Worm (Caenorhabditis elegans): Measurements from ENCODE around the gene nekl-4.

The nekl-4 gene

ce11 chrIII:5508669-5509068, 8.7 kb downstream of the nekl-4 start, which contains the start of gene D1044.7:
Gene D1044.7 (minus strand): TSS chrIII:5508769.
- no peak for TF ChIP-seq D1046.2 (GFP tag; IDR thresholded peaks at IDR 0.05)
- peak in 1 of 2 experiments; percentile 63 for TF ChIP-seq unc-62 (GFP tag; optimal IDR thresholded peaks at IDR 0.05 in 1 of 2)
- no peak for TF ChIP-seq unc-62 (tag; optimal IDR thresholded peaks at IDR 0.05)

DNA sequence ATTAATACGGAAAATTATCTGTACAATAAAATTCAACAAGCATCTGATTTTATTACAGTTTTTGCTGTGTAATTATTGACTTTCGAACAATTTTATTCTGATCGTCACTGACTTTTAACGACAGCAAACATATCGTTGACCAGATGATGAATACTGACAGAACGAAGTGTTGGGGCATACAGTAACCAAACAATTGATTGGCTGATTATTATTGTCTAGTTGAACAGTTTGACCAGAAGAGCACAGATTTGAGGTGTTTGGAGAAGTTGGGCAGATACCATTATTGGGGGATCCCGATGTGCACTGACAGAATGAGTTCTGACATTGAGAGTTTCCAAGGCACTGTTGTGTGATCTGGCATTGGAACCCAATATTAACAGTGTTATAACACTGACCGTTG, 10.4 kb downstream of the nekl-4 start:
- TF ChIP-seq nhr-25 (tag; optimal IDR thresholded peaks at IDR 0.05; ENCODE audit: borderline replicate concordance, insufficient read depth) (no peak), zip-2 (tag; optimal IDR thresholded peaks at IDR 0.05) (no peak)

DNA sequence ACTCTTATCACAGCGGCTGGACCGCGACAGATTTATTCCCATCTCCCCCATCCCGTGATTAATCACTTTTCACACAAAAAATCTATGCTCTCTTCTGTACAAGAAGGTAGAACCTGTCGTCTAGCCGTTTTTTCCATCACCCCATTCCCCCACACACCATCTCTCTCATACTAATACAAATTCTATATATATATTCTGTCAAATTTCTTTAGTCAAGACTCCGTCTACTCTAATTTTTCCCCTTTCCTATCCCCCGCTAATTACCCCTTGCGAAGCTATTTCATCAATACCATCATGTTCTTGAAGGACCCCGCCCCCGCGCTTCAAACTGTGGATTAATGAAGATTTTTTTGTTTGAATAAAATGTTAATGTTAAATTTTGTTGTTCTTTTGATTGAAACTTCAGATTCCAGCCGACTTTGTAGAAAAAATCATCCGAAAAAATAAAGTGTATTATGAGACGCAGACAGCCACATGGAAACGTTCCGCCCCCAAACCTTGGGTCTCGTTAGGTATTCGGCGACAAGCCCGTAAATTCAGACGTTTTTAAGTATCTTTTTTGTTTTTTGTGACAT, 11.2 kb downstream of the nekl-4 start:
- TF ChIP-seq ctbp-1 (GFP tag; IDR thresholded peaks at IDR 0.05) (no peak), hlh-11 (tag; optimal IDR thresholded peaks at IDR 0.05) (peak; percentile 18), nhr-6 (tag; optimal IDR thresholded peaks at IDR 0.05) (no peak), ces-1 (GFP tag; optimal IDR thresholded peaks at IDR 0.05) (no peak), daf-19 (GFP tag; conservative IDR thresholded peaks at IDR 0.05) (no peak), mes-2 (tag; optimal IDR thresholded peaks at IDR 0.05; ENCODE audit: poor library complexity, severe bottlenecking) (peak; percentile 32), lin-15B (tag; optimal IDR thresholded peaks at IDR 0.05) (no peak), lsy-2 (tag; optimal IDR thresholded peaks at IDR 0.05) (peak in 1 of 2 experiments; percentile 52), daf-16 (GFP tag; optimal IDR thresholded peaks at IDR 0.05) (no peak), daf-16 (tag; optimal IDR thresholded peaks at IDR 0.05) (peak; percentile 32), lin-13 (GFP tag; optimal IDR thresholded peaks at IDR 0.05) (peak; percentile 61), vab-7 (GFP tag; IDR thresholded peaks at IDR 0.05) (no peak), dve-1 (tag; optimal IDR thresholded peaks at IDR 0.05; ENCODE audit: insufficient read depth) (no peak), mxl-2 (GFP tag; conservative IDR thresholded peaks at IDR 0.05) (no peak; the same call in 1 of the 2 replicates), nhr-10 (tag; optimal IDR thresholded peaks at IDR 0.05) (peak; percentile 76), nhr-102 (tag; optimal IDR thresholded peaks at IDR 0.05) (peak; percentile 44), zfp-3 (GFP tag; conservative IDR thresholded peaks at IDR 0.05) (peak; percentile 88; the same call in 1 of the 2 replicates), T26A8.4 (GFP tag; IDR thresholded peaks at IDR 0.05) (peak; percentile 76), aha-1 (tag) (peak; percentile 99), dmd-6 (GFP tag; IDR thresholded peaks at IDR 0.05) (peak; percentile 7; the same call in 1 of the 2 replicates), php-3 (GFP tag; IDR thresholded peaks at IDR 0.05) (peak; percentile 38), saeg-2 (GFP tag; IDR thresholded peaks at IDR 0.05) (0 out of 2 replicates have a peak, but pooled peaks have one; percentile 11), tra-1 (GFP tag; IDR thresholded peaks at IDR 0.05) (0 out of 2 replicates have a peak, but pooled peaks have one; percentile 51), mep-1 (tag; optimal IDR thresholded peaks at IDR 0.05) (peak; percentile 11), dmd-8 (GFP tag; IDR thresholded peaks at IDR 0.05) (0 out of 2 replicates have a peak, but pooled peaks have one; percentile 33), fkh-10 (GFP tag; optimal IDR thresholded peaks at IDR 0.05) (no peak), arid-1 (GFP tag; conservative IDR thresholded peaks at IDR 0.05) (peak; percentile 53; the same call in 1 of the 2 replicates), lim-7 (GFP tag; IDR thresholded peaks at IDR 0.05) (peak; percentile 43; the same call in 1 of the 2 replicates), T20F7.1 (GFP tag; optimal IDR thresholded peaks at IDR 0.05) (peak; percentile 67), sdz-12 (GFP tag; optimal IDR thresholded peaks at IDR 0.05) (peak; percentile 10), dmd-9 (GFP tag; IDR thresholded peaks at IDR 0.05) (peak; percentile 50; the same call in 1 of the 2 replicates), nhr-42 (GFP tag; IDR thresholded peaks at IDR 0.05) (peak; percentile 27; the same call in 1 of the 2 replicates), ztf-11 (tag; optimal IDR thresholded peaks at IDR 0.05) (no peak), hlh-30 (tag; optimal IDR thresholded peaks at IDR 0.05; ENCODE audit: insufficient read depth) (peak; percentile 44), ama-1 (optimal IDR thresholded peaks at IDR 0.05) (peak; percentile 86), nhr-111 (GFP tag; optimal IDR thresholded peaks at IDR 0.05) (peak; percentile 50), rbr-2 (tag; optimal IDR thresholded peaks at IDR 0.05) (peak; percentile 4), mdl-1 (tag; optimal IDR thresholded peaks at IDR 0.05) (peak in 1 of 2 experiments; percentile 18)

Measured in whole organism, L4 larva.